Worm (Caenorhabditis elegans): ENCODE measurements around the gene nhr-268.
"Not testable (repeated sequence)": the region's sequence is repeated elsewhere in the genome, so short reads cannot be mapped to it uniquely, and the experiment has no call there.

nhr-268 gene

ce11 chrV:15689952-15690351 is at the start of gene nhr-268:
TSS of gene nhr-268 (plus strand) at chrV:15690252.
- TF ChIP-seq unc-62 (GFP tag; optimal IDR thresholded peaks at IDR 0.05), result no peak

- TF ChIP-seq unc-62 (GFP tag; optimal IDR thresholded peaks at IDR 0.05), result not testable (repeated sequence)
Observed at ce11 chrV:15643192-15643591, 46.9 kb upstream of the nhr-268 start, which contains the start of gene C55A1.4. TSS of gene C55A1.4 (minus strand) at chrV:15643292.

ce11 chrV:15644575-15644974 is 45.5 kb upstream of the nhr-268 start, which contains the start of gene str-23:
TSS of gene str-23 (plus strand) at chrV:15644875.
- no peak for TF ChIP-seq unc-62 (GFP tag; optimal IDR thresholded peaks at IDR 0.05)

ce11 chrV:15647536-15648085 is 42.4 kb upstream of the nhr-268 start, which contains the start of the genes C55A1.7 and C55A1.6:
TSS of gene C55A1.7 (minus strand) at chrV:15647636.
TSS of gene C55A1.6 (plus strand) at chrV:15648035.
- not testable (repeated sequence) for TF ChIP-seq unc-62 (GFP tag; optimal IDR thresholded peaks at IDR 0.05)

ce11 chrV:15650167-15650566 is 39.9 kb upstream of the nhr-268 start, which contains the start of gene sru-42:
TSS of gene sru-42 (plus strand) at chrV:15650467.
- no peak for TF ChIP-seq unc-62 (GFP tag; optimal IDR thresholded peaks at IDR 0.05)

ce11 chrV:15652147-15652546 is 37.9 kb upstream of the nhr-268 start:
- no peak for TF ChIP-seq unc-62 (GFP tag; optimal IDR thresholded peaks at IDR 0.05)

ce11 chrV:15654124-15654523 is 35.9 kb upstream of the nhr-268 start, which contains the start of gene F53E4.2:
TSS of gene F53E4.2 (plus strand) at chrV:15654424.
- TF ChIP-seq unc-62 (GFP tag; optimal IDR thresholded peaks at IDR 0.05), result no peak

ce11 chrV:15658262-15659060 is 31.6 kb upstream of the nhr-268 start:
- TF ChIP-seq unc-62 (GFP tag; optimal IDR thresholded peaks at IDR 0.05), result no peak

ce11 chrV:15661003-15661402 is 29.0 kb upstream of the nhr-268 start:
- no peak for TF ChIP-seq unc-62 (GFP tag; optimal IDR thresholded peaks at IDR 0.05)

- TF ChIP-seq unc-62 (GFP tag; optimal IDR thresholded peaks at IDR 0.05), result no peak
Observed at ce11 chrV:15661580-15661979, 28.5 kb upstream of the nhr-268 start.

ce11 chrV:15664053-15664661 is 25.9 kb upstream of the nhr-268 start:
- no peak for TF ChIP-seq unc-62 (GFP tag; optimal IDR thresholded peaks at IDR 0.05)

ce11 chrV:15666718-15667117 is 23.3 kb upstream of the nhr-268 start:
- no peak for TF ChIP-seq unc-62 (GFP tag; optimal IDR thresholded peaks at IDR 0.05)

ce11 chrV:15668200-15668599 is 21.9 kb upstream of the nhr-268 start, which contains the start of gene F53E4.1:
TSS of gene F53E4.1 (minus strand) at chrV:15668300.
- not testable (repeated sequence) for TF ChIP-seq unc-62 (GFP tag; optimal IDR thresholded peaks at IDR 0.05)

- TF ChIP-seq unc-62 (GFP tag; optimal IDR thresholded peaks at IDR 0.05), result no peak
Observed at ce11 chrV:15668870-15669269, 21.2 kb upstream of the nhr-268 start, which contains the start of gene K06B4.4. TSS of gene K06B4.4 (plus strand) at chrV:15669170.

- not testable (repeated sequence) for TF ChIP-seq unc-62 (GFP tag; optimal IDR thresholded peaks at IDR 0.05)
Observed at ce11 chrV:15670139-15670538, 19.9 kb upstream of the nhr-268 start, which contains the start of gene K06B4.15. TSS of gene K06B4.15 (plus strand) at chrV:15670439.

ce11 chrV:15673707-15674106 is 16.3 kb upstream of the nhr-268 start, which contains the start of gene nhr-51:
TSS of gene nhr-51 (plus strand) at chrV:15674007.
- TF ChIP-seq unc-62 (GFP tag; optimal IDR thresholded peaks at IDR 0.05), result no peak
